Fruit fly (Drosophila melanogaster): Measurements from ENCODE around the gene CG13010.

CG13010 gene

dm6 chrX:16690499-16690898 is 11.8 kb upstream of the CG13010 start (continued):
- no peak for TF ChIP-seq D19B (GFP tag; optimal IDR thresholded peaks at IDR 0.05)
- TF ChIP-seq Spps (tag; optimal IDR thresholded peaks at IDR 0.05): no peak
- no peak for TF ChIP-seq psq (GFP tag; optimal IDR thresholded peaks at IDR 0.05)
- TF ChIP-seq wor (GFP tag; IDR thresholded peaks at IDR 0.05): 0 out of 2 replicates have a peak, but pooled peaks have one; percentile 33
- no peak for TF ChIP-seq Bdp1 (GFP tag; optimal IDR thresholded peaks at IDR 0.05)
- TF ChIP-seq NK7.1 (GFP tag; optimal IDR thresholded peaks at IDR 0.05): no peak
- TF ChIP-seq sens (GFP tag): peak; percentile 89
- TF ChIP-seq ftz-f1 (GFP tag; optimal IDR thresholded peaks at IDR 0.05): no peak
- no peak for TF ChIP-seq Dip2 (GFP tag; IDR thresholded peaks at IDR 0.05)
- peak; percentile 7 for TF ChIP-seq CG8089 (GFP tag; optimal IDR thresholded peaks at IDR 0.05)
- TF ChIP-seq CG16813 (GFP tag; IDR thresholded peaks at IDR 0.05; ENCODE audit: partially characterized antibody): no peak
- TF ChIP-seq sr (GFP tag; IDR thresholded peaks at IDR 0.05): no peak
- peak; percentile 16; the same call in 1 of the 3 replicates for TF ChIP-seq croc (GFP tag; conservative IDR thresholded peaks at IDR 0.05)
- peak; percentile 8 for TF ChIP-seq CG8388 (GFP tag; optimal IDR thresholded peaks at IDR 0.05)
- no peak for TF ChIP-seq CG4730 (GFP tag; IDR thresholded peaks at IDR 0.05)
- TF ChIP-seq CG14050 (GFP tag; IDR thresholded peaks at IDR 0.05): no peak
- 0 out of 2 replicates have a peak, but pooled peaks have one; percentile 9 for TF ChIP-seq esg (GFP tag; conservative IDR thresholded peaks at IDR 0.05)
- TF ChIP-seq Hey (tag; optimal IDR thresholded peaks at IDR 0.05): no peak
- TF ChIP-seq CG8290 (GFP tag; optimal IDR thresholded peaks at IDR 0.05): no peak
- no peak for TF ChIP-seq CG8290 (tag; optimal IDR thresholded peaks at IDR 0.05)
- TF ChIP-seq CTCF (GFP tag; optimal IDR thresholded peaks at IDR 0.05): no peak
- peak; percentile 13; the same call in 1 of the 2 replicates for TF ChIP-seq CG31441 (GFP tag; IDR thresholded peaks at IDR 0.05)
- TF ChIP-seq Gsc (GFP tag; IDR thresholded peaks at IDR 0.05): 0 out of 2 replicates have a peak, but pooled peaks have one; percentile 19
- TF ChIP-seq CG17802 (tag; optimal IDR thresholded peaks at IDR 0.05): no peak
- peak; percentile 80 for TF ChIP-seq Med (GFP tag)
- no peak for TF ChIP-seq GATAe (GFP tag; conservative IDR thresholded peaks at IDR 0.05)
- no peak; the same call in 2 of the 3 replicates for TF ChIP-seq Aef1 (GFP tag; IDR thresholded peaks at IDR 0.05)
- no peak for TF ChIP-seq ERR (GFP tag; optimal IDR thresholded peaks at IDR 0.05)
- TF ChIP-seq ATbp (GFP tag; optimal IDR thresholded peaks at IDR 0.05): no peak
- peak; percentile 27 for TF ChIP-seq dmrt99B (tag; optimal IDR thresholded peaks at IDR 0.05)
- no peak for TF ChIP-seq en (GFP tag; optimal IDR thresholded peaks at IDR 0.05)
- 0 out of 2 replicates have a peak, but pooled peaks have one; percentile 17 for TF ChIP-seq ranshi (GFP tag; IDR thresholded peaks at IDR 0.05)
- TF ChIP-seq Xrp1 (GFP tag; IDR thresholded peaks at IDR 0.05): peak; percentile 43; the same call in 1 of the 2 replicates
- TF ChIP-seq Dbx (GFP tag; IDR thresholded peaks at IDR 0.05): no peak
- TF ChIP-seq kah (GFP tag; optimal IDR thresholded peaks at IDR 0.05): no peak
- TF ChIP-seq chif (GFP tag; optimal IDR thresholded peaks at IDR 0.05): peak in 1 of 2 experiments; percentile 28
- TF ChIP-seq ap (GFP tag; IDR thresholded peaks at IDR 0.05): 0 out of 2 replicates have a peak, but pooled peaks have one; percentile 3
- no peak for TF ChIP-seq Nf-YB (GFP tag; optimal IDR thresholded peaks at IDR 0.05)
- no peak for TF ChIP-seq CG33213 (GFP tag; optimal IDR thresholded peaks at IDR 0.05)
- peak; percentile 23 for TF ChIP-seq CG2678 (tag; optimal IDR thresholded peaks at IDR 0.05)
- no peak for TF ChIP-seq CG32532 (GFP tag; IDR thresholded peaks at IDR 0.05)
- peak; percentile 65; the same call in 1 of the 2 replicates for TF ChIP-seq sisA (GFP tag; IDR thresholded peaks at IDR 0.05)
- peak; percentile 55 for TF ChIP-seq H2.0 (GFP tag; IDR thresholded peaks at IDR 0.05)
- TF ChIP-seq CG30403 (GFP tag; optimal IDR thresholded peaks at IDR 0.05): peak; percentile 21
- TF ChIP-seq Dip3 (GFP tag; optimal IDR thresholded peaks at IDR 0.05): no peak
- TF ChIP-seq CG16779 (GFP tag; IDR thresholded peaks at IDR 0.05): no peak
- peak; percentile 40; the same call in 1 of the 2 replicates for TF ChIP-seq vvl (GFP tag; IDR thresholded peaks at IDR 0.05)
- TF ChIP-seq nerfin-1 (tag; optimal IDR thresholded peaks at IDR 0.05): peak; percentile 11
- no peak for TF ChIP-seq tx (GFP tag; optimal IDR thresholded peaks at IDR 0.05)
- peak; percentile 18 to 59 for TF ChIP-seq bsh (GFP tag; optimal IDR thresholded peaks at IDR 0.05)
- TF ChIP-seq Oli (tag; optimal IDR thresholded peaks at IDR 0.05): peak; percentile 28
- peak; percentile 42 for TF ChIP-seq CG17359 (tag; optimal IDR thresholded peaks at IDR 0.05)
- peak; percentile 58; the same call in 1 of the 3 replicates for TF ChIP-seq ken (GFP tag; IDR thresholded peaks at IDR 0.05)

Measured in whole organism, embryonic.